Worm (Caenorhabditis elegans): ENCODE measurements around the gene str-67.

DNA sequence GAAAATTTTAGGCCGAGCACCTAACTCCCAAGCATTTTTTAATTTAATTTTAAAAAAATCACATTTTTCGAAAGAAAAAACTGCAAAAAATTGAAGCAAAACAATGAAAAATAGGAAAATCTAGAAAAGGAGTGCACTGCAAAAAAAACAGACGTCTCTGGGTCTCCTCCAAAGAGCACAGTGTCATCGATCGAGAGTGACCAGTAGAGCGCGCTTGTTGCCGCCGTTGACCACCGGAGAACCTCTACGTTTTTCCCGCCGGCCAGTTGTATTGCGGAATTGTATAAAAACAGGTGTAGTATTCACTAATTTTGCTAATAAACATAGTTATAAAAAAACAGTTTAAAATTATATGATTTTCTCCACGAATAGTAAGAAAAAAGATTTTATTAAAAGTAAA lies 15.1 kb downstream of the str-67 start:
- TF ChIP-seq unc-39 (tag; optimal IDR thresholded peaks at IDR 0.05) (no peak), ztf-4 (tag; optimal IDR thresholded peaks at IDR 0.05) (no peak), nhr-11 (tag; optimal IDR thresholded peaks at IDR 0.05) (no peak), nhr-23 (tag; optimal IDR thresholded peaks at IDR 0.05) (no peak), nhr-77 (tag; optimal IDR thresholded peaks at IDR 0.05) (no peak), nhr-76 (tag; optimal IDR thresholded peaks at IDR 0.05) (no peak)
